Fruit fly (Drosophila melanogaster) whole organism, wandering third instar larva: ENCODE measurements around the gene mor.

Experiments used
- dsf ChIP-seq: sonication (Bioruptor generic); optimal IDR thresholded peaks from 2 replicates; lab custom pipeline; 2016; ENCODE audit warnings: missing biosample characterization, missing genetic modification characterization, borderline replicate concordance
- psq ChIP-seq: fragments of 200-800 bp; sonication (Bioruptor generic); optimal IDR thresholded peaks from 3 replicates; lab custom pipeline; 2017; ENCODE audit warnings: missing biosample characterization, mild to moderate bottlenecking, missing genetic modification characterization, moderate library complexity
- woc ChIP-seq: sonication (Bioruptor generic); optimal IDR thresholded peaks from 2 replicates; lab custom pipeline; 2016; ENCODE audit warnings: missing biosample characterization, mild to moderate bottlenecking, missing genetic modification characterization

DNA sequence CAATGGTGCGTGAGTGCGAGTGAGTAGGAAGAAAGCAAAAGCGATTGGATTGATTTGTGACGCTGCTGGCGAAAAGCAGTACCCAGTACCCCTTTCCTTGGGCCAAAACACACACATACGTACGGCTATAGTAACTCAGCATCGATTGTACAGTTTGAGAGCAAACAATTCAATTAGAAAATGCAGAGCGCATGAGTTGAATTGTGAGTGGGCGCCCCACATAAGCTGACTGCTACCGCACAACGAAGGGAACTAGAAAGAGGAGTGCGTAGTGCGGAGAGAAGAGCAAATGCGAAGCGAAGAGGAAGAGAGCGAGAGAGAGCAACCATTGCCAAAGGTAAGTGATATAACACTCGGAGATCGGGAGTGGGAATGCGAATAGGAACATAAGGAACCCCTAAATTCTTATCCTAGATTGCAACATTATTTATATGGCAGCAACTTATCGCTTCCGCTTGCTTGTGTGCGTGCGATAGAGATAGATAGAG is 819 bp upstream of the mor start:
- TF ChIP-seq psq (GFP tag; lab: Kevin White, UChicago) (peak; percentile 99), dsf (GFP tag; lab: Kevin White, UChicago) (no peak), woc (GFP tag; lab: Kevin White, UChicago) (no peak)
